Fruit fly (Drosophila melanogaster) Kc167 (cell line): Measurements from ENCODE around the gene CG8138.

Experiments
- Myc ChIP-seq: fragments of >200 bp; optimal IDR thresholded peaks from 2 replicates; lab custom pipeline; 2017; ENCODE audit warnings: missing external identifiers
- Sin3A ChIP-seq: fragments of >200 bp; optimal IDR thresholded peaks from 2 replicates; lab custom pipeline; 2018; ENCODE audit warnings: missing external identifiers
- h ChIP-seq: fragments of >200 bp; optimal IDR thresholded peaks from 3 replicates; lab custom pipeline; 2018; ENCODE audit warnings: missing external identifiers
- psq ChIP-seq: fragments of >200 bp; optimal IDR thresholded peaks from 2 replicates; lab custom pipeline; 2017; ENCODE audit warnings: missing external identifiers
- ttk ChIP-seq: sonication (Bioruptor generic); optimal IDR thresholded peaks from 2 replicates; lab custom pipeline; 2017; ENCODE audit warnings: missing external identifiers

DNA sequence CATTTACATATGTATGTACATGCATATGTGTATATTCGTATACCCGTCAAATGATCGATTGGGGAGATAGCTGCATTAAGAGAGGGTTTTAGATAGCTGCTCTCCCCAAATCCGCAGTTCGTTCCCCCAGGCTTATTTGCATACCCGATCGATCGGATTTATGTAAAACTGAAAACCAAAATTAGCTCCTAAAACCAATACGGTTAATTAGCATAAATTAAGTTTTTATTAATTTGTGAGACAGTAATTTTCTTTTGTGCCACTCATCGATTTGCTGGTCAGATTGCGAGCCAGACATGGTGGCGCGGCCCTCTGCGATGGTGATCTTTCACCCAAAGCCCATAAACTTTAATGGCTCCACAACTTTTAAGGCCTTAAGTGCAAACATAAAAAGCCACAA is 50.1 kb downstream of the CG8138 start:
- TF ChIP-seq h (lab: Kevin White, UChicago): no peak
- TF ChIP-seq psq (lab: Kevin White, UChicago): no peak
- no peak for TF ChIP-seq ttk (lab: Kevin White, UChicago)
- no peak for TF ChIP-seq Sin3A
- no peak for TF ChIP-seq Myc (lab: Kevin White, UChicago)
